Worm (Caenorhabditis elegans): Measurements from ENCODE around the gene F18A11.3.
"Not testable (repeated sequence)": the region's sequence is repeated elsewhere in the genome, so short reads cannot be mapped to it uniquely, and the experiment has no call there.

DNA sequence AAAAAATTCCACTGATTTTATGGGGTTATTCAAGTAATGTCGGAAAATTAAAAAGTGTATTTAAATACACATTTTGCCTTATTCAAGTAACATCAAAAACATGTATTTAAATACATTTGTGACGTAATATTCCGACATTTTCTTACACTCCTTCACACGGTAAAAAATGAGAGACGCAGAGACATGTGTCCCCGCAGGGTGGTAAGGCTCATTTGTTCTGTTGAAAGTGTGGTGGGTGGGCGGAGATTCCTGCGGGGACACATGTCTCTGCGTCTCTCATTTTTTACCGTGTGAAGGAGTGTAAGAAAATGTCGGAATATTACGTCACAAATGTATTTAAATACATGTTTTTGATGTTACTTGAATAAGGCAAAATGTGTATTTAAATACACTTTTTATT lies 20.3 kb downstream of the F18A11.3 start:
- not testable (repeated sequence) for TF ChIP-seq lin-39 (tag; optimal IDR thresholded peaks at IDR 0.05); fos-1 (tag; optimal IDR thresholded peaks at IDR 0.05); nhr-11 (tag; optimal IDR thresholded peaks at IDR 0.05); fkh-10 (GFP tag; optimal IDR thresholded peaks at IDR 0.05); snpc-4 (tag; optimal IDR thresholded peaks at IDR 0.05); ama-1 (optimal IDR thresholded peaks at IDR 0.05); nhr-237 (tag; optimal IDR thresholded peaks at IDR 0.05); nhr-28 (tag; optimal IDR thresholded peaks at IDR 0.05)
- TF ChIP-seq nfya-1 (tag; optimal IDR thresholded peaks at IDR 0.05; ENCODE audit: insufficient read depth) (peak; percentile 46), elt-2 (tag; optimal IDR thresholded peaks at IDR 0.05) (peak; percentile 63), lin-15B (tag; optimal IDR thresholded peaks at IDR 0.05) (peak; percentile 15)
